Fruit fly (Drosophila melanogaster) whole organism, embryonic: ENCODE measurements around the gene CG17906.
A peak's percentile ranks its signal among the peaks of the same experiment; 100 is the strongest.

ENCODE experiments used
- B-H2 ChIP-seq: fragments of 200-800 bp; sonication (Bioruptor generic); optimal IDR thresholded peaks from 2 replicates; lab custom pipeline; 2018; ENCODE audit warnings: missing biosample characterization, mild to moderate bottlenecking, missing genetic modification characterization
- CG10959 ChIP-seq: fragments of 200-800 bp; sonication (Bioruptor generic); IDR thresholded peaks from 2 replicates; pipeline ENCODE4 v1.3.6; 2022; ENCODE audit warnings: missing biosample characterization, missing genetic modification characterization
- CG11093 ChIP-seq: fragments of 200-800 bp; sonication (Bioruptor generic); IDR thresholded peaks from 3 replicates; pipeline ENCODE4 v1.3.6; 2022; ENCODE audit warnings: missing biosample characterization, missing genetic modification characterization
- CG11247 ChIP-seq: fragments of 200-800 bp; sonication (Bioruptor generic); IDR thresholded peaks from 2 replicates; pipeline ENCODE4 v1.3.6; 2022; ENCODE audit warnings: missing biosample characterization, missing genetic modification characterization
- CG11504 ChIP-seq: fragments of 200-800 bp; sonication (Bioruptor generic); optimal IDR thresholded peaks from 3 replicates; lab custom pipeline; 2019; ENCODE audit warnings: missing biosample characterization, mild to moderate bottlenecking, missing genetic modification characterization, moderate library complexity
- CG13894 ChIP-seq: fragments of 200-800 bp; sonication (Bioruptor generic); optimal IDR thresholded peaks from 3 replicates; lab custom pipeline; 2018; ENCODE audit warnings: missing biosample characterization, mild to moderate bottlenecking, missing genetic modification characterization, moderate library complexity
- CG1647 ChIP-seq: fragments of 200-800 bp; sonication (Bioruptor generic); optimal IDR thresholded peaks from 3 replicates; lab custom pipeline; 2016; ENCODE audit warnings: missing biosample characterization, missing genetic modification characterization
- CG16863 ChIP-seq: fragments of 200-800 bp; sonication (Bioruptor generic); optimal IDR thresholded peaks from 3 replicates; lab custom pipeline; 2016; ENCODE audit warnings: missing biosample characterization, missing genetic modification characterization
- CG17912 ChIP-seq: fragments of 200-800 bp; sonication (Bioruptor generic); optimal IDR thresholded peaks from 2 replicates; lab custom pipeline; 2018; ENCODE audit warnings: missing biosample characterization, mild to moderate bottlenecking, missing genetic modification characterization
- CG18764 ChIP-seq: fragments of 200-800 bp; sonication (Bioruptor generic); optimal IDR thresholded peaks from 3 replicates; lab custom pipeline; 2016; ENCODE audit warnings: missing biosample characterization, missing genetic modification characterization
- CG2116 ChIP-seq: fragments of 200-800 bp; sonication (Bioruptor generic); optimal IDR thresholded peaks from 3 replicates; lab custom pipeline; 2018; ENCODE audit warnings: missing biosample characterization, mild to moderate bottlenecking, missing genetic modification characterization
- CG30431 ChIP-seq: fragments of 200-800 bp; sonication (Bioruptor generic); optimal IDR thresholded peaks from 2 replicates; lab custom pipeline; 2017; ENCODE audit warnings: missing biosample characterization, missing genetic modification characterization
- CG4328 ChIP-seq: fragments of 200-800 bp; sonication (Bioruptor generic); optimal IDR thresholded peaks from 3 replicates; lab custom pipeline; 2017; ENCODE audit warnings: missing biosample characterization, missing genetic modification reagents, missing genetic modification characterization
- CG6791 ChIP-seq: fragments of 200-800 bp; sonication (Bioruptor generic); IDR thresholded peaks from 3 replicates; pipeline ENCODE4 v1.3.6; 2022; ENCODE audit warnings: missing biosample characterization, missing genetic modification characterization; ENCODE audit not compliant: partially characterized antibody
- CG6854 ChIP-seq: fragments of 200-800 bp; sonication (Bioruptor generic); optimal IDR thresholded peaks from 3 replicates; lab custom pipeline; 2017; ENCODE audit warnings: missing biosample characterization, mild to moderate bottlenecking, missing genetic modification characterization
- CG8924 ChIP-seq: fragments of 200-800 bp; optimal IDR thresholded peaks from 3 replicates; lab custom pipeline; 2019; ENCODE audit warnings: missing biosample characterization, mild to moderate bottlenecking, missing genetic modification characterization, moderate library complexity
- CkIIα-i1 ChIP-seq: fragments of 200-800 bp; sonication (Bioruptor generic); IDR thresholded peaks from 2 replicates; pipeline ENCODE4 v1.3.6; 2022; ENCODE audit warnings: missing biosample characterization, missing genetic modification characterization
- D19A ChIP-seq: fragments of 200-800 bp; optimal IDR thresholded peaks from 3 replicates; lab custom pipeline; 2019; ENCODE audit warnings: missing biosample characterization, mild to moderate bottlenecking, missing genetic modification characterization, moderate library complexity
- Dfd ChIP-seq, 2 experiments: fragments of >200 bp; optimal IDR thresholded peaks; 2 replicates each; lab custom pipeline; 2017; ENCODE audit warnings: missing biosample characterization in 2 of 2, missing genetic modification characterization in 2 of 2
- H15 ChIP-seq: fragments of 200-800 bp; sonication (Bioruptor generic); IDR thresholded peaks from 3 replicates; pipeline ENCODE4 v1.3.6; 2022; ENCODE audit warnings: missing biosample characterization, missing genetic modification characterization
- HmgZ ChIP-seq: fragments of 200-800 bp; sonication (Bioruptor generic); optimal IDR thresholded peaks from 2 replicates; lab custom pipeline; 2018; ENCODE audit warnings: missing biosample characterization, mild to moderate bottlenecking, missing genetic modification characterization
- MESR4 ChIP-seq: fragments of 200-800 bp; sonication (Bioruptor generic); optimal IDR thresholded peaks from 2 replicates; lab custom pipeline; 2018; ENCODE audit warnings: missing biosample characterization, mild to moderate bottlenecking, missing genetic modification characterization, moderate library complexity
- Mad ChIP-seq: fragments of 200-800 bp; sonication (Bioruptor generic); optimal IDR thresholded peaks from 2 replicates; lab custom pipeline; 2016; ENCODE audit warnings: missing biosample characterization, missing genetic modification characterization
- Mrtf ChIP-seq: fragments of 200-800 bp; sonication (Bioruptor generic); IDR thresholded peaks from 3 replicates; pipeline ENCODE4 v1.3.6; 2022; ENCODE audit warnings: missing biosample characterization, missing genetic modification characterization
- Myb ChIP-seq: fragments of 200-800 bp; sonication (Bioruptor generic); optimal IDR thresholded peaks from 2 replicates; lab custom pipeline; 2016; ENCODE audit warnings: missing biosample characterization, missing genetic modification characterization
- NfI ChIP-seq: fragments of 200-800 bp; sonication (Bioruptor generic); optimal IDR thresholded peaks from 3 replicates; lab custom pipeline; 2018; ENCODE audit warnings: missing biosample characterization, mild to moderate bottlenecking, missing genetic modification characterization, moderate library complexity
- Side ChIP-seq: fragments of 200-800 bp; sonication (Bioruptor generic); optimal IDR thresholded peaks from 2 replicates; lab custom pipeline; 2016; ENCODE audit warnings: missing biosample characterization, missing genetic modification characterization
- Ssrp ChIP-seq: fragments of 200-800 bp; sonication (Bioruptor generic); optimal IDR thresholded peaks from 2 replicates; lab custom pipeline; 2018; ENCODE audit warnings: missing biosample characterization, mild to moderate bottlenecking, missing genetic modification characterization, moderate library complexity
- abd-A ChIP-seq: fragments of 200-800 bp; sonication (Bioruptor generic); optimal IDR thresholded peaks from 3 replicates; lab custom pipeline; 2019; ENCODE audit warnings: missing biosample characterization, mild to moderate bottlenecking, missing genetic modification characterization, moderate library complexity
- bcd ChIP-seq: fragments of 200-800 bp; sonication (Bioruptor generic); optimal IDR thresholded peaks from 2 replicates; lab custom pipeline; 2017; ENCODE audit warnings: missing biosample characterization, mild to moderate bottlenecking, missing genetic modification characterization
- bowl ChIP-seq: fragments of 200-800 bp; sonication (Bioruptor generic); IDR thresholded peaks from 2 replicates; pipeline ENCODE4 v1.3.6; 2022; ENCODE audit warnings: missing biosample characterization, missing genetic modification characterization
- cato ChIP-seq: fragments of 200-800 bp; sonication (Bioruptor generic); optimal IDR thresholded peaks from 2 replicates; lab custom pipeline; 2016; ENCODE audit warnings: missing biosample characterization, missing genetic modification characterization, borderline replicate concordance
- cg ChIP-seq: fragments of 200-800 bp; sonication (Bioruptor generic); optimal IDR thresholded peaks from 3 replicates; lab custom pipeline; 2019; ENCODE audit warnings: missing biosample characterization, mild to moderate bottlenecking, missing genetic modification characterization, moderate library complexity
- dm ChIP-seq: fragments of 200-800 bp; sonication (Bioruptor generic); optimal IDR thresholded peaks from 3 replicates; lab custom pipeline; 2016; ENCODE audit warnings: missing biosample characterization, missing genetic modification characterization
- fu2 ChIP-seq: fragments of 200-800 bp; sonication (Bioruptor generic); optimal IDR thresholded peaks from 2 replicates; lab custom pipeline; 2016; ENCODE audit warnings: missing biosample characterization, missing genetic modification characterization
- jigr1 ChIP-seq: fragments of 200-800 bp; sonication (Bioruptor generic); IDR thresholded peaks from 3 replicates; pipeline ENCODE4 v1.3.6; 2022; ENCODE audit warnings: missing biosample characterization, missing genetic modification characterization
- jing ChIP-seq: fragments of 200-800 bp; sonication (Bioruptor generic); optimal IDR thresholded peaks from 2 replicates; lab custom pipeline; 2018; ENCODE audit warnings: missing biosample characterization, mild to moderate bottlenecking, missing genetic modification characterization
- knrl ChIP-seq: fragments of 200-800 bp; sonication (Bioruptor generic); IDR thresholded peaks from 3 replicates; pipeline ENCODE4 v1.3.6; 2022; ENCODE audit warnings: missing biosample characterization, missing genetic modification characterization; ENCODE audit not compliant: partially characterized antibody
- pum ChIP-seq: fragments of 200-800 bp; sonication (Bioruptor generic); optimal IDR thresholded peaks from 2 replicates; lab custom pipeline; 2016; ENCODE audit warnings: missing biosample characterization, missing genetic modification characterization
- ranshi ChIP-seq: fragments of 200-800 bp; sonication (Bioruptor generic); IDR thresholded peaks from 2 replicates; pipeline ENCODE4 v1.3.6; 2022; ENCODE audit warnings: missing biosample characterization, missing genetic modification characterization
- run ChIP-seq: fragments of 200-800 bp; sonication (Bioruptor generic); optimal IDR thresholded peaks from 3 replicates; lab custom pipeline; 2018; ENCODE audit warnings: missing biosample characterization, mild to moderate bottlenecking, missing genetic modification characterization
- sna ChIP-seq: fragments of 200-800 bp; sonication (Bioruptor generic); IDR thresholded peaks from 2 replicates; pipeline ENCODE4 v1.3.6; 2022; ENCODE audit warnings: missing biosample characterization, missing genetic modification characterization; ENCODE audit not compliant: partially characterized antibody
- ssp ChIP-seq: fragments of 200-800 bp; sonication (Bioruptor generic); IDR thresholded peaks from 2 replicates; pipeline ENCODE4 v1.3.6; 2022; ENCODE audit warnings: missing biosample characterization, missing genetic modification characterization
- tap ChIP-seq: fragments of 200-800 bp; optimal IDR thresholded peaks from 3 replicates; lab custom pipeline; 2019; ENCODE audit warnings: missing biosample characterization, mild to moderate bottlenecking, missing genetic modification characterization, moderate library complexity

Gene CG17906

dm6 chr2L:8984614-8985318 is 9.4 kb upstream of the CG17906 start, which contains the start of gene CG13101 (continued):
- TF ChIP-seq CG11247 (GFP tag; lab: Robert Waterston, UW) (peak; percentile 85), CG8924 (tag; lab: Kevin White, UChicago) (peak; percentile 95), Side (GFP tag; lab: Kevin White, UChicago) (peak; percentile 77), HmgZ (peak; percentile 91), CG13894 (peak; percentile 74), CG6791 (GFP tag; lab: Robert Waterston, UW) (no peak), Mad (GFP tag; lab: Kevin White, UChicago) (peak; percentile 78), Dfd (GFP tag; optimal IDR thresholded peaks at IDR 0.05; lab: Kevin White, UChicago) (no peak), CG11093 (peak; percentile 84), CG1647 (GFP tag; lab: Kevin White, UChicago) (peak; percentile 78), pum (GFP tag; lab: Kevin White, UChicago) (peak; percentile 85), MESR4 (GFP tag; lab: Kevin White, UChicago) (peak; percentile 42), run (tag; lab: Kevin White, UChicago) (peak; percentile 85), fu2 (GFP tag; lab: Kevin White, UChicago) (peak; percentile 63), sna (no peak), cg (GFP tag; lab: Kevin White, UChicago) (no peak), Ssrp (tag; lab: Kevin White, UChicago) (peak; percentile 87), jing (GFP tag; lab: Kevin White, UChicago) (peak; percentile 57), NfI (GFP tag; lab: Kevin White, UChicago) (peak; percentile 80), CG2116 (GFP tag; lab: Kevin White, UChicago) (peak; percentile 72), abd-A (peak; percentile 24), tap (tag; lab: Kevin White, UChicago) (peak; percentile 91), ranshi (GFP tag; lab: Robert Waterston, UW) (peak; percentile 94), CkIIα-i1 (peak; percentile 51; the same call in 1 of the 2 replicates), Mrtf (GFP tag; lab: Robert Waterston, UW) (peak; percentile 90; the same call in 2 of the 3 replicates), B-H2 (GFP tag; lab: Kevin White, UChicago) (no peak), CG18764 (peak; percentile 83), cato (peak; percentile 76), CG11504 (tag; lab: Kevin White, UChicago) (peak; percentile 91), D19A (tag; lab: Kevin White, UChicago) (peak; percentile 80), jigr1 (GFP tag; lab: Robert Waterston, UW) (peak; percentile 77), knrl (GFP tag; lab: Robert Waterston, UW) (no peak), CG16863 (GFP tag; lab: Kevin White, UChicago) (peak; percentile 85), Myb (GFP tag; lab: Kevin White, UChicago) (peak; percentile 48), CG17912 (no peak), bowl (GFP tag; lab: Robert Waterston, UW) (peak; percentile 86), CG6854 (GFP tag; lab: Kevin White, UChicago) (peak; percentile 87), CG10959 (GFP tag; lab: Robert Waterston, UW) (peak; percentile 85), H15 (peak; percentile 89), ssp (GFP tag; lab: Robert Waterston, UW) (peak; percentile 87), bcd (GFP tag; lab: Kevin White, UChicago) (peak; percentile 92), CG4328 (peak; percentile 24), dm (peak; percentile 50), CG30431 (peak; percentile 70)
